Fruit fly (Drosophila melanogaster) whole organism, embryonic: Measurements from ENCODE around the gene CG42489.

Experiments used
- BEAF-32 ChIP-seq: fragments of 200-800 bp; sonication (Bioruptor generic); optimal IDR thresholded peaks from 3 replicates; lab custom pipeline; 2017; ENCODE audit warnings: missing biosample characterization, missing genetic modification characterization, mild to moderate bottlenecking, moderate library complexity, missing genetic modification reagents
- CG10462 ChIP-seq: fragments of 200-800 bp; sonication (Bioruptor generic); optimal IDR thresholded peaks from 2 replicates; lab custom pipeline; 2016; ENCODE audit warnings: missing biosample characterization, missing genetic modification characterization
- CG11093 ChIP-seq: fragments of 200-800 bp; sonication (Bioruptor generic); IDR thresholded peaks from 3 replicates; pipeline ENCODE4 v1.3.6; 2022; ENCODE audit warnings: missing biosample characterization, missing genetic modification characterization
- CG11723 ChIP-seq: fragments of 200-800 bp; sonication (Bioruptor generic); optimal IDR thresholded peaks from 2 replicates; lab custom pipeline; 2017; ENCODE audit warnings: missing biosample characterization, mild to moderate bottlenecking, missing genetic modification characterization
- CG13296 ChIP-seq: fragments of 200-800 bp; sonication (Bioruptor generic); optimal IDR thresholded peaks from 3 replicates; lab custom pipeline; 2018; ENCODE audit warnings: missing biosample characterization, mild to moderate bottlenecking, missing genetic modification characterization
- CG14050 ChIP-seq: fragments of 200-800 bp; sonication (Bioruptor generic); IDR thresholded peaks from 3 replicates; pipeline ENCODE4 v1.3.6; 2022; ENCODE audit warnings: missing biosample characterization, missing genetic modification characterization
- CG16863 ChIP-seq: fragments of 200-800 bp; sonication (Bioruptor generic); optimal IDR thresholded peaks from 3 replicates; lab custom pipeline; 2016; ENCODE audit warnings: missing biosample characterization, missing genetic modification characterization
- CG17328 ChIP-seq: fragments of 200-800 bp; sonication (Bioruptor generic); IDR thresholded peaks from 2 replicates; pipeline ENCODE4 v1.3.6; 2022; ENCODE audit warnings: missing biosample characterization, missing genetic modification characterization
- CG17359 ChIP-seq: fragments of 200-800 bp; sonication (Bioruptor generic); optimal IDR thresholded peaks from 3 replicates; lab custom pipeline; 2018; ENCODE audit warnings: missing biosample characterization, mild to moderate bottlenecking, missing genetic modification characterization, moderate library complexity
- CG18011 ChIP-seq: fragments of 200-800 bp; sonication (Bioruptor generic); optimal IDR thresholded peaks from 2 replicates; lab custom pipeline; 2017; ENCODE audit warnings: missing biosample characterization, missing genetic modification characterization, mild to moderate bottlenecking, moderate library complexity, missing genotype
- CG18619 ChIP-seq: fragments of 200-800 bp; sonication (Bioruptor generic); optimal IDR thresholded peaks from 3 replicates; lab custom pipeline; 2017; ENCODE audit warnings: missing biosample characterization, mild to moderate bottlenecking, missing genetic modification characterization
- CG2875 ChIP-seq: fragments of 200-800 bp; sonication (Bioruptor generic); optimal IDR thresholded peaks from 2 replicates; lab custom pipeline; 2017; ENCODE audit warnings: missing biosample characterization, mild to moderate bottlenecking, missing genetic modification characterization, missing genetic modification reagents
- CG31388 ChIP-seq: fragments of 200-800 bp; sonication (Bioruptor generic); optimal IDR thresholded peaks from 2 replicates; lab custom pipeline; 2016; ENCODE audit warnings: missing biosample characterization, missing genetic modification characterization
- CG31441 ChIP-seq: fragments of 200-800 bp; sonication (Bioruptor generic); IDR thresholded peaks from 2 replicates; pipeline ENCODE4 v1.3.6; 2022; ENCODE audit warnings: missing biosample characterization, missing genetic modification characterization
- CG32772 ChIP-seq: fragments of 200-800 bp; sonication (Bioruptor generic); IDR thresholded peaks from 2 replicates; pipeline ENCODE4 v1.3.6; 2022; ENCODE audit warnings: missing biosample characterization, missing genetic modification characterization
- CG3281 ChIP-seq: fragments of 200-800 bp; sonication (Bioruptor generic); optimal IDR thresholded peaks from 3 replicates; lab custom pipeline; 2017; ENCODE audit warnings: missing biosample characterization, mild to moderate bottlenecking, missing genetic modification characterization
- CG4328 ChIP-seq: fragments of 200-800 bp; sonication (Bioruptor generic); optimal IDR thresholded peaks from 3 replicates; lab custom pipeline; 2017; ENCODE audit warnings: missing biosample characterization, missing genetic modification reagents, missing genetic modification characterization
- CG4424 ChIP-seq: fragments of 200-800 bp; sonication (Bioruptor generic); optimal IDR thresholded peaks from 3 replicates; lab custom pipeline; 2016; ENCODE audit warnings: missing biosample characterization, missing genetic modification characterization
- CG4820 ChIP-seq: fragments of 200-800 bp; sonication (Bioruptor generic); optimal IDR thresholded peaks from 3 replicates; lab custom pipeline; 2016; ENCODE audit warnings: missing biosample characterization, missing genetic modification characterization
- CG5953 ChIP-seq: fragments of 200-800 bp; sonication (Bioruptor generic); IDR thresholded peaks from 2 replicates; pipeline ENCODE4 v1.3.6; 2022; ENCODE audit warnings: missing biosample characterization, missing genetic modification characterization
- CG6272 ChIP-seq: fragments of 200-800 bp; sonication (Bioruptor generic); IDR thresholded peaks from 2 replicates; pipeline ENCODE4 v1.3.6; 2022; ENCODE audit warnings: missing biosample characterization, missing genetic modification characterization
- CG6813 ChIP-seq: fragments of 200-800 bp; sonication (Bioruptor generic); optimal IDR thresholded peaks from 2 replicates; lab custom pipeline; 2017; ENCODE audit warnings: missing biosample characterization, missing genetic modification characterization, mild to moderate bottlenecking, moderate library complexity, missing genetic modification reagents
- CG9932 ChIP-seq: fragments of 200-800 bp; sonication (Bioruptor generic); IDR thresholded peaks from 2 replicates; pipeline ENCODE4 v1.3.6; 2022; ENCODE audit warnings: missing biosample characterization, missing genetic modification characterization
- Drgx ChIP-seq: fragments of 200-800 bp; sonication (Bioruptor generic); IDR thresholded peaks from 2 replicates; pipeline ENCODE4 v1.3.6; 2022; ENCODE audit warnings: missing biosample characterization, missing genetic modification characterization
- E2f2 ChIP-seq: fragments of 200-800 bp; sonication (Bioruptor generic); IDR thresholded peaks from 2 replicates; pipeline ENCODE4 v1.3.6; 2022; ENCODE audit warnings: missing biosample characterization, missing genetic modification characterization
- Eip74EF ChIP-seq, 2 experiments: fragments of 200-800 bp in 1 of 2; fragments of >200 bp in 1 of 2; sonication (Bioruptor generic) in 1 of 2; optimal IDR thresholded peaks; 2 replicates each; lab custom pipeline; 2017 to 2019; ENCODE audit warnings: missing biosample characterization in 2 of 2, missing genetic modification characterization in 2 of 2, mild to moderate bottlenecking in 1 of 2, moderate library complexity in 1 of 2
- Hey ChIP-seq: fragments of 200-800 bp; sonication (Bioruptor generic); optimal IDR thresholded peaks from 3 replicates; lab custom pipeline; 2018; ENCODE audit warnings: missing biosample characterization, mild to moderate bottlenecking, missing genetic modification characterization
- Hr78 ChIP-seq, 2 experiments: fragments of 200-800 bp in 1 of 2; fragments of >200 bp in 1 of 2; sonication (Bioruptor generic) in 1 of 2; optimal IDR thresholded peaks; 2 replicates each; lab custom pipeline; 2017 to 2019; ENCODE audit warnings: missing biosample characterization in 2 of 2, missing genetic modification characterization in 2 of 2, mild to moderate bottlenecking in 1 of 2, moderate library complexity in 1 of 2
- Lim3 ChIP-seq: fragments of 200-800 bp; sonication (Bioruptor generic); IDR thresholded peaks from 2 replicates; pipeline ENCODE4 v1.3.6; 2022; ENCODE audit warnings: missing biosample characterization, missing genetic modification characterization
- Rx ChIP-seq: fragments of 200-800 bp; sonication (Bioruptor generic); IDR thresholded peaks from 2 replicates; pipeline ENCODE4 v1.3.6; 2022; ENCODE audit warnings: missing biosample characterization, missing genetic modification characterization
- Tbp ChIP-seq: fragments of >200 bp; optimal IDR thresholded peaks from 2 replicates; lab custom pipeline; 2018; ENCODE audit warnings: missing biosample characterization, missing genetic modification characterization
- ase ChIP-seq: fragments of 200-800 bp; sonication (Bioruptor generic); IDR thresholded peaks from 3 replicates; pipeline ENCODE4 v1.3.6; 2022; ENCODE audit warnings: missing biosample characterization, missing genetic modification characterization
- bigmax ChIP-seq: fragments of 200-800 bp; sonication (Bioruptor generic); optimal IDR thresholded peaks from 2 replicates; lab custom pipeline; 2018; ENCODE audit warnings: missing biosample characterization, mild to moderate bottlenecking, missing genetic modification characterization
- crol ChIP-seq: fragments of 200-800 bp; sonication (Bioruptor generic); IDR thresholded peaks from 2 replicates; pipeline ENCODE4 v1.3.6; 2022; ENCODE audit warnings: missing biosample characterization, missing genetic modification characterization
- cwo ChIP-seq: fragments of 200-800 bp; sonication (Bioruptor generic); optimal IDR thresholded peaks from 3 replicates; lab custom pipeline; 2017; ENCODE audit warnings: missing biosample characterization, missing genetic modification characterization, mild to moderate bottlenecking, moderate library complexity, missing genetic modification reagents
- disco-r ChIP-seq: fragments of 200-800 bp; sonication (Bioruptor generic); optimal IDR thresholded peaks from 2 replicates; lab custom pipeline; 2016; ENCODE audit warnings: missing biosample characterization, missing genetic modification characterization
- exex ChIP-seq: fragments of 200-800 bp; sonication (Bioruptor generic); optimal IDR thresholded peaks from 4 replicates; lab custom pipeline; 2018; ENCODE audit warnings: missing biosample characterization, mild to moderate bottlenecking, missing genetic modification characterization, moderate library complexity
- hbn ChIP-seq: fragments of 200-800 bp; sonication (Bioruptor generic); IDR thresholded peaks from 2 replicates; pipeline ENCODE4 v1.3.6; 2022; ENCODE audit warnings: missing biosample characterization, missing genetic modification characterization; ENCODE audit not compliant: partially characterized antibody
- mirr ChIP-seq: fragments of 200-800 bp; sonication (Bioruptor generic); optimal IDR thresholded peaks from 3 replicates; lab custom pipeline; 2018; ENCODE audit warnings: missing biosample characterization, mild to moderate bottlenecking, missing genetic modification characterization
- nau ChIP-seq: fragments of 200-800 bp; sonication (Bioruptor generic); optimal IDR thresholded peaks from 3 replicates; lab custom pipeline; 2017; ENCODE audit warnings: missing biosample characterization, mild to moderate bottlenecking, missing genetic modification characterization, missing genetic modification reagents
- org-1 ChIP-seq: fragments of 200-800 bp; sonication (Bioruptor generic); optimal IDR thresholded peaks from 2 replicates; lab custom pipeline; 2017; ENCODE audit warnings: missing biosample characterization, missing genetic modification characterization
- repo ChIP-seq: fragments of 200-800 bp; sonication (Bioruptor generic); optimal IDR thresholded peaks from 2 replicates; lab custom pipeline; 2016; ENCODE audit warnings: missing biosample characterization, missing genetic modification characterization
- scrt ChIP-seq: fragments of 200-800 bp; sonication (Bioruptor generic); optimal IDR thresholded peaks from 2 replicates; lab custom pipeline; 2018; ENCODE audit warnings: missing biosample characterization, mild to moderate bottlenecking, missing genetic modification characterization, moderate library complexity
- sens-2 ChIP-seq: fragments of 200-800 bp; sonication (Bioruptor generic); IDR thresholded peaks from 2 replicates; pipeline ENCODE4 v1.3.6; 2022; ENCODE audit warnings: missing biosample characterization, missing genetic modification characterization
- shn ChIP-seq: fragments of 200-800 bp; sonication (Bioruptor generic); optimal IDR thresholded peaks from 3 replicates; lab custom pipeline; 2016; ENCODE audit warnings: missing biosample characterization, missing genetic modification characterization
- slou ChIP-seq: fragments of 200-800 bp; sonication (Bioruptor generic); optimal IDR thresholded peaks from 3 replicates; lab custom pipeline; 2016; ENCODE audit warnings: missing biosample characterization, missing genetic modification characterization
- slp2 ChIP-seq: fragments of 200-800 bp; sonication (Bioruptor generic); optimal IDR thresholded peaks from 2 replicates; lab custom pipeline; 2016; ENCODE audit warnings: missing biosample characterization, missing genetic modification characterization
- unc-4 ChIP-seq: fragments of 200-800 bp; sonication (Bioruptor generic); IDR thresholded peaks from 2 replicates; pipeline ENCODE4 v1.3.6; 2022; ENCODE audit warnings: missing biosample characterization, missing genetic modification characterization; ENCODE audit not compliant: partially characterized antibody
- wek ChIP-seq: fragments of 200-800 bp; sonication (Bioruptor generic); optimal IDR thresholded peaks from 3 replicates; lab custom pipeline; 2018; ENCODE audit warnings: missing biosample characterization, mild to moderate bottlenecking, missing genetic modification characterization, moderate library complexity

The CG42489 gene

dm6 chr3R:8659200-8659897, 4.8 kb upstream of the CG42489 start (continued):
- peak; percentile 44; the same call in 1 of the 2 replicates for TF ChIP-seq CG17328 (GFP tag; lab: Robert Waterston, UW)
- no peak for TF ChIP-seq crol (GFP tag; lab: Robert Waterston, UW)
- TF ChIP-seq disco-r (GFP tag; lab: Kevin White, UChicago), result peak; percentile 31
- peak; percentile 32 for TF ChIP-seq slou
- peak; percentile 11 for TF ChIP-seq CG31388 (GFP tag; lab: Kevin White, UChicago)
- TF ChIP-seq CG11723, result peak; percentile 43
- peak; percentile 69 for TF ChIP-seq exex (tag; lab: Kevin White, UChicago)
- no peak for TF ChIP-seq CG10462 (GFP tag; lab: Kevin White, UChicago)
- peak; percentile 63 for TF ChIP-seq Drgx
- peak; percentile 52 for TF ChIP-seq cwo
- TF ChIP-seq Tbp (GFP tag; lab: Kevin White, UChicago), result no peak
- peak; percentile 72 for TF ChIP-seq CG9932 (GFP tag; lab: Robert Waterston, UW)
- no peak for TF ChIP-seq CG16863 (GFP tag; lab: Kevin White, UChicago)
- TF ChIP-seq CG6813, result peak; percentile 57
- TF ChIP-seq scrt (GFP tag; lab: Kevin White, UChicago), result peak; percentile 41
- TF ChIP-seq bigmax (GFP tag; lab: Kevin White, UChicago), result peak; percentile 7
- no peak for TF ChIP-seq CG4820 (GFP tag; lab: Kevin White, UChicago)
- peak; percentile 47 for TF ChIP-seq CG4328 (GFP tag; lab: Kevin White, UChicago)
- no peak for TF ChIP-seq ase
- TF ChIP-seq unc-4, result no peak
- TF ChIP-seq CG17359 (tag; lab: Kevin White, UChicago), result peak; percentile 52
- TF ChIP-seq CG18619 (GFP tag; lab: Kevin White, UChicago), result peak; percentile 50
- no peak for TF ChIP-seq CG6272 (GFP tag; lab: Robert Waterston, UW)
- no peak for TF ChIP-seq CG14050 (GFP tag; lab: Robert Waterston, UW)
- peak; percentile 74 for TF ChIP-seq CG3281
- TF ChIP-seq slp2 (GFP tag; lab: Kevin White, UChicago), result no peak
- peak in 1 of 2 experiments; percentile 4 for TF ChIP-seq Hr78 (GFP tag; optimal IDR thresholded peaks at IDR 0.05; lab: Kevin White, UChicago)
- TF ChIP-seq Hey (tag; lab: Kevin White, UChicago), result no peak
- TF ChIP-seq CG31441 (GFP tag; lab: Robert Waterston, UW), result peak; percentile 58; the same call in 1 of the 2 replicates
- peak; percentile 24; the same call in 1 of the 2 replicates for TF ChIP-seq E2f2 (GFP tag; lab: Robert Waterston, UW)
- TF ChIP-seq wek (GFP tag; lab: Kevin White, UChicago), result peak; percentile 34
- peak; percentile 70 for TF ChIP-seq mirr (GFP tag; lab: Kevin White, UChicago)
- peak; percentile 41 for TF ChIP-seq CG2875
- TF ChIP-seq hbn (GFP tag; lab: Robert Waterston, UW), result no peak
- TF ChIP-seq CG5953 (GFP tag; lab: Robert Waterston, UW), result peak; percentile 42; the same call in 1 of the 2 replicates
- TF ChIP-seq CG13296 (GFP tag; lab: Kevin White, UChicago), result peak; percentile 17
- TF ChIP-seq CG18011, result no peak
- no peak for TF ChIP-seq Lim3 (GFP tag; lab: Robert Waterston, UW)
- peak in 1 of 2 experiments; percentile 32 for TF ChIP-seq Eip74EF (GFP tag; optimal IDR thresholded peaks at IDR 0.05; lab: Kevin White, UChicago)
- no peak for TF ChIP-seq CG11093 (GFP tag; lab: Robert Waterston, UW)
- TF ChIP-seq Rx (GFP tag; lab: Robert Waterston, UW), result peak; percentile 20; the same call in 1 of the 2 replicates
- TF ChIP-seq CG32772, result peak; percentile 50; the same call in 1 of the 2 replicates
- TF ChIP-seq repo (GFP tag; lab: Kevin White, UChicago), result peak; percentile 26
- TF ChIP-seq org-1 (GFP tag; lab: Kevin White, UChicago), result peak; percentile 52
- TF ChIP-seq sens-2, result 0 out of 2 replicates have a peak, but pooled peaks have one; percentile 16
- peak; percentile 35 for TF ChIP-seq CG4424 (GFP tag; lab: Kevin White, UChicago)
- TF ChIP-seq shn (GFP tag; lab: Kevin White, UChicago), result peak; percentile 39
- TF ChIP-seq nau (GFP tag; lab: Kevin White, UChicago), result no peak
- TF ChIP-seq BEAF-32, result no peak
